Fruit fly (Drosophila melanogaster): ENCODE measurements around the gene CG4829.

DNA sequence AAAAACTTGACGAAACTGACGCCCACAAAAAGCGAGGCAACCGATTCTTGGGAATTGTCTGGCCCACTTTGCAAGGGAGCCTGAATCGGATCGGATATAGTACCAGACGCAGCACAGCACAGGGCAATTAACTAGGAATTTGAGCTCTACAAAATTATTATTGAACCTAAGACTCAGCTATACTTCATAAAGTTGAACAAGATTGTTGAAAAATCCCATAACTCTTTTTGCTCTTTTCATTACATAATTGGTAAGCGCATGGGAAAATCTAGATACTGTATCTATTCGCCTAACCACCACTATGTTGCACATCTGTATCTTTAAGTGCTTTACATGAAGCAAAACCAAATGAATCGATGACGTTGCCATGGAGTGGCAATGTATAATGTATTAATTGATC, 21.6 kb downstream of the CG4829 start:
- TF ChIP-seq Hr78 (GFP tag; optimal IDR thresholded peaks at IDR 0.05): no peak
- no peak for TF ChIP-seq usp (GFP tag; optimal IDR thresholded peaks at IDR 0.05)
- no peak for TF ChIP-seq OdsH (GFP tag; optimal IDR thresholded peaks at IDR 0.05)
